Worm (Caenorhabditis elegans) whole organism, young adult: Measurements from ENCODE around the gene esyt-2.

Experiments used
- B0019.2 ChIP-seq: fragments of 200-800 bp; sonication (Bioruptor generic); conservative IDR thresholded peaks from 2 replicates; pipeline ENCODE4 v1.3.6; 2022; ENCODE audit warnings: missing genetic modification reagents, missing genetic modification characterization, missing compliant biosample characterization
- B0035.1 ChIP-seq: sonication (generic microtip); optimal IDR thresholded peaks from 2 replicates; lab custom pipeline; 2016; ENCODE audit warnings: missing genetic modification characterization, mild to moderate bottlenecking, missing compliant biosample characterization, missing genotype, missing genetic modification reagents
- B0336.3 ChIP-seq: fragments of 200-800 bp; sonication (Bioruptor generic); IDR thresholded peaks from 2 replicates; pipeline ENCODE4 v1.3.6; 2022; ENCODE audit warnings: missing genetic modification characterization, missing compliant biosample characterization
- C06A6.2 ChIP-seq: fragments of 200-800 bp; sonication (Bioruptor generic); conservative IDR thresholded peaks from 2 replicates; pipeline ENCODE4 v1.3.6; 2022; ENCODE audit warnings: missing genetic modification characterization, missing compliant biosample characterization
- F22D6.2 ChIP-seq: sonication (generic microtip); optimal IDR thresholded peaks from 2 replicates; lab custom pipeline; 2016; ENCODE audit warnings: mild to moderate bottlenecking, missing genetic modification characterization, missing compliant biosample characterization
- F33H1.4 ChIP-seq: fragments of 200-800 bp; sonication (Bioruptor generic); IDR thresholded peaks from 2 replicates; pipeline ENCODE4 v1.3.6; 2022; ENCODE audit warnings: missing genetic modification reagents, missing genetic modification characterization, missing compliant biosample characterization
- F57A8.1 ChIP-seq: fragments of 200-800 bp; sonication (Bioruptor generic); optimal IDR thresholded peaks from 2 replicates; lab custom pipeline; 2018; ENCODE audit warnings: mild to moderate bottlenecking, missing genetic modification characterization, moderate library complexity, missing compliant biosample characterization
- F57C9.4 ChIP-seq: sonication (generic microtip); optimal IDR thresholded peaks from 2 replicates; lab custom pipeline; 2017; ENCODE audit warnings: mild to moderate bottlenecking, missing genetic modification characterization, missing compliant biosample characterization
- K11D2.4 ChIP-seq: fragments of 200-800 bp; sonication (Bioruptor generic); IDR thresholded peaks from 2 replicates; pipeline ENCODE4 v1.3.6; 2022; ENCODE audit warnings: missing genetic modification reagents, missing genetic modification characterization, missing compliant biosample characterization
- K12H6.12 ChIP-seq: fragments of 200-800 bp; sonication (Bioruptor generic); optimal IDR thresholded peaks from 2 replicates; lab custom pipeline; 2018; ENCODE audit warnings: mild to moderate bottlenecking, missing genetic modification characterization, missing compliant biosample characterization
- T26A5.8 ChIP-seq: sonication (generic microtip); optimal IDR thresholded peaks from 2 replicates; lab custom pipeline; 2016; ENCODE audit warnings: missing genetic modification characterization, missing compliant biosample characterization
- Y53G8AR.9 ChIP-seq: fragments of 200-800 bp; sonication (Bioruptor generic); conservative IDR thresholded peaks from 2 replicates; pipeline ENCODE4 v1.3.6; 2022; ENCODE audit warnings: missing genetic modification reagents, missing genetic modification characterization, missing compliant biosample characterization
- Y67H2A.10 ChIP-seq: fragments of 200-800 bp; sonication (Bioruptor generic); conservative IDR thresholded peaks from 2 replicates; pipeline ENCODE4 v1.3.6; 2022; ENCODE audit warnings: missing genetic modification reagents, missing genetic modification characterization, missing compliant biosample characterization
- ama-1 ChIP-seq, 3 experiments: fragments of 150-350 bp in 1 of 3; sonication (generic microtip) in 2 of 3; optimal IDR thresholded peaks; 2 replicates each; lab custom pipeline; 2014 to 2018; ENCODE audit warnings: missing biosample characterization in 2 of 3, missing genetic modification characterization in 2 of 3, missing genetic modification reagents in 2 of 3
- aptf-3 ChIP-seq: fragments of 200-800 bp; sonication (Bioruptor generic); IDR thresholded peaks from 2 replicates; pipeline ENCODE4 v1.3.6; 2022; ENCODE audit warnings: missing genetic modification characterization, missing compliant biosample characterization
- atf-7 ChIP-seq: sonication (generic microtip); optimal IDR thresholded peaks from 2 replicates; lab custom pipeline; 2017; ENCODE audit warnings: mild to moderate bottlenecking, missing genetic modification characterization, missing compliant biosample characterization
- athp-1 ChIP-seq: sonication (generic microtip); optimal IDR thresholded peaks from 2 replicates; lab custom pipeline; 2017; ENCODE audit warnings: mild to moderate bottlenecking, missing genetic modification characterization, missing compliant biosample characterization
- attf-5 ChIP-seq: fragments of 200-800 bp; sonication (Bioruptor generic); optimal IDR thresholded peaks from 2 replicates; lab custom pipeline; 2018; ENCODE audit warnings: mild to moderate bottlenecking, missing genetic modification characterization, missing compliant biosample characterization
- bed-2 ChIP-seq: fragments of 200-800 bp; sonication (Bioruptor generic); IDR thresholded peaks from 2 replicates; pipeline ENCODE4 v1.3.6; 2022; ENCODE audit warnings: missing genetic modification reagents, missing genetic modification characterization, missing compliant biosample characterization
- cebp-1 ChIP-seq, 2 experiments: fragments of 200-800 bp in 1 of 2; sonication (Bioruptor generic) in 1 of 2; sonication (generic microtip) in 1 of 2; IDR thresholded peaks in 1 of 2; optimal IDR thresholded peaks in 1 of 2; 2 replicates each; pipeline versions ENCODE4 v1.3.6 to Lab custom; 2017 to 2022; ENCODE audit warnings: missing compliant biosample characterization in 2 of 2, missing genetic modification characterization in 2 of 2, mild to moderate bottlenecking in 1 of 2, missing genetic modification reagents in 1 of 2, moderate library complexity in 1 of 2
- die-1 ChIP-seq: sonication (generic microtip); optimal IDR thresholded peaks from 2 replicates; lab custom pipeline; 2016; ENCODE audit warnings: missing genotype, mild to moderate bottlenecking, missing genetic modification characterization, missing compliant biosample characterization
- egl-18 ChIP-seq: fragments of 200-800 bp; sonication (Bioruptor generic); IDR thresholded peaks from 2 replicates; pipeline ENCODE4 v1.3.6; 2022; ENCODE audit warnings: missing genetic modification reagents, missing genetic modification characterization, missing compliant biosample characterization
- ekl-4 ChIP-seq: fragments of 200-800 bp; sonication (Bioruptor generic); IDR thresholded peaks from 2 replicates; pipeline ENCODE4 v1.3.6; 2022; ENCODE audit warnings: missing genetic modification reagents, missing genetic modification characterization, missing compliant biosample characterization
- fkh-3 ChIP-seq: sonication (generic microtip); optimal IDR thresholded peaks from 2 replicates; lab custom pipeline; 2016; ENCODE audit warnings: mild to moderate bottlenecking, missing genetic modification characterization, missing compliant biosample characterization
- gei-17 ChIP-seq: fragments of 200-800 bp; sonication (Bioruptor generic); optimal IDR thresholded peaks from 2 replicates; lab custom pipeline; 2018; ENCODE audit warnings: mild to moderate bottlenecking, missing genetic modification characterization, missing compliant biosample characterization
- hlh-12 ChIP-seq: sonication (generic microtip); optimal IDR thresholded peaks from 2 replicates; lab custom pipeline; 2016; ENCODE audit warnings: missing genetic modification characterization, missing compliant biosample characterization
- hmg-1.2 ChIP-seq: fragments of 200-800 bp; sonication (Bioruptor generic); IDR thresholded peaks from 2 replicates; pipeline ENCODE4 v1.3.6; 2022; ENCODE audit warnings: missing genetic modification reagents, missing genetic modification characterization, missing compliant biosample characterization
- hmg-20 ChIP-seq: fragments of 200-800 bp; sonication (Bioruptor generic); IDR thresholded peaks from 2 replicates; pipeline ENCODE4 v1.3.6; 2022; ENCODE audit warnings: missing genetic modification reagents, missing genetic modification characterization, missing compliant biosample characterization
- hrde-1 ChIP-seq: sonication (generic microtip); optimal IDR thresholded peaks from 2 replicates; lab custom pipeline; 2016; ENCODE audit warnings: missing genetic modification characterization, mild to moderate bottlenecking, missing compliant biosample characterization, moderate library complexity, missing genotype, missing genetic modification reagents, borderline replicate concordance
- let-526 ChIP-seq: fragments of 200-800 bp; sonication (Bioruptor generic); IDR thresholded peaks from 2 replicates; pipeline ENCODE4 v1.3.6; 2022; ENCODE audit warnings: missing genetic modification reagents, missing genetic modification characterization, missing compliant biosample characterization
- lir-1 ChIP-seq: fragments of 200-800 bp; sonication (Bioruptor generic); conservative IDR thresholded peaks from 2 replicates; pipeline ENCODE4 v1.3.6; 2022; ENCODE audit warnings: missing genetic modification reagents, missing genetic modification characterization, missing compliant biosample characterization
- lsl-1 ChIP-seq: fragments of 200-800 bp; sonication (Bioruptor generic); optimal IDR thresholded peaks from 2 replicates; lab custom pipeline; 2018; ENCODE audit warnings: mild to moderate bottlenecking, missing genetic modification characterization, moderate library complexity, missing compliant biosample characterization
- madf-3 ChIP-seq: fragments of 200-800 bp; sonication (Bioruptor generic); IDR thresholded peaks from 2 replicates; pipeline ENCODE4 v1.3.6; 2022; ENCODE audit warnings: missing genetic modification reagents, missing genetic modification characterization, missing compliant biosample characterization
- mes-4 ChIP-seq: sonication (generic microtip); optimal IDR thresholded peaks from 2 replicates; lab custom pipeline; 2016; ENCODE audit warnings: missing genotype, missing genetic modification characterization, missing compliant biosample characterization
- nfya-2 ChIP-seq: fragments of 200-800 bp; sonication (Bioruptor generic); IDR thresholded peaks from 2 replicates; pipeline ENCODE4 v1.3.6; 2022; ENCODE audit warnings: missing genetic modification reagents, missing genetic modification characterization, missing compliant biosample characterization
- nhr-120 ChIP-seq: fragments of 200-800 bp; sonication (Bioruptor generic); IDR thresholded peaks from 2 replicates; pipeline ENCODE4 v1.3.6; 2022; ENCODE audit warnings: missing genetic modification characterization, missing compliant biosample characterization
- nhr-179 ChIP-seq: sonication (generic microtip); optimal IDR thresholded peaks from 2 replicates; lab custom pipeline; 2016; ENCODE audit warnings: mild to moderate bottlenecking, missing genetic modification characterization, missing compliant biosample characterization
- pbrm-1 ChIP-seq: fragments of 200-800 bp; sonication (Bioruptor generic); IDR thresholded peaks from 2 replicates; pipeline ENCODE4 v1.3.6; 2022; ENCODE audit warnings: missing genetic modification reagents, missing genetic modification characterization, missing compliant biosample characterization
- rec-8 ChIP-seq, 2 experiments: sonication (generic microtip); optimal IDR thresholded peaks; 2 replicates each; lab custom pipeline; 2016; ENCODE audit warnings: mild to moderate bottlenecking in 2 of 2, missing genetic modification characterization in 2 of 2, missing genetic modification reagents in 2 of 2, missing genotype in 2 of 2, missing biosample characterization in 1 of 2, missing compliant biosample characterization in 1 of 2, moderate library complexity in 1 of 2
- repo-1 ChIP-seq: sonication (generic microtip); optimal IDR thresholded peaks from 2 replicates; lab custom pipeline; 2017; ENCODE audit warnings: mild to moderate bottlenecking, missing genetic modification characterization, missing compliant biosample characterization
- sdz-38 ChIP-seq: sonication (generic microtip); optimal IDR thresholded peaks from 2 replicates; lab custom pipeline; 2016; ENCODE audit warnings: missing genotype, missing genetic modification characterization, missing compliant biosample characterization
- tbx-9 ChIP-seq: sonication (generic microtip); optimal IDR thresholded peaks from 2 replicates; lab custom pipeline; 2016; ENCODE audit warnings: borderline replicate concordance, missing genetic modification characterization, inconsistent platforms, missing compliant biosample characterization
- xnd-1 ChIP-seq: sonication (generic microtip); optimal IDR thresholded peaks from 2 replicates; lab custom pipeline; 2016; ENCODE audit warnings: missing genotype, missing genetic modification reagents, missing genetic modification characterization, missing compliant biosample characterization
- ztf-25 ChIP-seq: fragments of 200-800 bp; sonication (Bioruptor generic); IDR thresholded peaks from 2 replicates; pipeline ENCODE4 v1.3.6; 2022; ENCODE audit warnings: missing genetic modification reagents, missing genetic modification characterization, missing compliant biosample characterization
- ztf-26 ChIP-seq: sonication (generic microtip); optimal IDR thresholded peaks from 2 replicates; lab custom pipeline; 2017; ENCODE audit warnings: missing genetic modification characterization, missing compliant biosample characterization
- ztf-3 ChIP-seq: fragments of 200-800 bp; sonication (Bioruptor generic); optimal IDR thresholded peaks from 2 replicates; lab custom pipeline; 2018; ENCODE audit warnings: mild to moderate bottlenecking, missing genetic modification characterization, missing compliant biosample characterization

Gene esyt-2

DNA sequence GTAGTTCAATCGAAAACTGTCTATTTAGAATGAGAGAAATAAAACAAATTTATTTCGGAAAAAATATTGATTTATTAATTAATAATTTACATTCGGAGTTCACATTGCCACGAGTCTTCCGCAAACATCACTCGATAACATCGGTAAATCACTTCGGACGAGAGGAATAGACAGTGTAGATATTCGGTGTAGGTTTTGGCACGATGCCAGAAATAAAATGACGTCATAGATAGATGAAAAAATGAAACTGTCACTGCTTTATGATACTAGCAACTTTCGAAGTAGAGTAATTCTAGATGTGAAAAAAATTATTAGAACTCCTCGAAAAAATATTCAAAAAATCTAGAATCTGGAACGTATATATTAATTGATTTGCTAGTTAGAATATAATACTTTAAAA is 48.7 kb upstream of the esyt-2 start:
- TF ChIP-seq atf-7 (tag; lab: Kevin White, UChicago), result peak; percentile 3
- TF ChIP-seq C06A6.2 (GFP tag; lab: Robert Waterston, UW), result no peak
- peak; percentile 20; the same call in 1 of the 2 replicates for TF ChIP-seq hmg-1.2
- TF ChIP-seq lsl-1 (GFP tag; lab: Kevin White, UChicago), result no peak
- TF ChIP-seq ekl-4 (GFP tag; lab: Robert Waterston, UW), result no peak

DNA sequence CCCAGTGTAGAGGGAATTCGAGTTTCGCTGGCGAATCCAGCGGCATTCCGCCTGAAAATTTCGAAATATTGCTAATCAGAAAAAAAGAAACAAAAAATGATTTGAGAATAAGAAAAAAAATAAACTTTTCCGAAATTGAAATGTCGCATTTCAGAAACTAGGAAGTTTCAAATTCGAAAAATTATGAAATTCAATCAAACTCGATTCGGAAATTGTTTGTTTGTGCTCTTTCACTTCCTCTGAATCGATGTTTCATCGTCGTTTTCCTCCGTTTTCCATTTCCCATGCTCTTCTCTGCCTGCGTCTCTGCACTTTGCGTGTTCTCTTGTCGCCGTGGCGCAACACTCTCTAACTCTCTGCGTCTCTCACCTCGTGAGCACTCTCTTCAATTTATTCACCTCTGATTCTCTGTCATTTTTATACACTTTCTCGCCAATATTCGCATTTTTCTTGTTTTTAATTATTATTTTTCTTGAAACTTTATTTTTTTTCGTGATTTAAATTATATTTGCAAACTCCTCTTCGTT is 47.6 kb upstream of the esyt-2 start, which contains the start of gene C18F10.7:
Gene C18F10.7, minus strand, starts transcription at position 51 of the 527 bp plus-strand sequence.
- TF ChIP-seq nhr-179, result no peak
- 0 out of 2 replicates have a peak, but pooled peaks have one; percentile 16 for TF ChIP-seq C06A6.2 (GFP tag; lab: Robert Waterston, UW)
- TF ChIP-seq xnd-1 (tag; lab: Kevin White, UChicago), result peak; percentile 61
- TF ChIP-seq ztf-25, result no peak
- no peak for TF ChIP-seq T26A5.8 (tag; lab: Kevin White, UChicago)
- TF ChIP-seq aptf-3 (GFP tag; lab: Robert Waterston, UW), result no peak
- no peak for TF ChIP-seq K12H6.12
- TF ChIP-seq atf-7 (tag; lab: Kevin White, UChicago), result no peak
- TF ChIP-seq fkh-3 (tag; lab: Kevin White, UChicago), result no peak
- no peak for TF ChIP-seq repo-1 (tag; lab: Kevin White, UChicago)
- no peak for TF ChIP-seq hlh-12 (tag; lab: Kevin White, UChicago)
- TF ChIP-seq tbx-9 (tag; lab: Kevin White, UChicago), result no peak
- no peak for TF ChIP-seq nhr-120 (GFP tag; lab: Robert Waterston, UW)
- TF ChIP-seq nfya-2 (GFP tag; lab: Robert Waterston, UW), result no peak
- no peak for TF ChIP-seq egl-18 (GFP tag; lab: Robert Waterston, UW)
- TF ChIP-seq lir-1 (GFP tag; lab: Robert Waterston, UW), result no peak
- peak; percentile 54; the same call in 1 of the 2 replicates for TF ChIP-seq cebp-1 (GFP tag; IDR thresholded peaks at IDR 0.05; lab: Robert Waterston, UW)
- TF ChIP-seq cebp-1 (tag; optimal IDR thresholded peaks at IDR 0.05; lab: Kevin White, UChicago), result peak; percentile 86
- no peak for TF ChIP-seq mes-4 (tag; lab: Kevin White, UChicago)
- TF ChIP-seq athp-1, result peak; percentile 36
- TF ChIP-seq F33H1.4 (GFP tag; lab: Robert Waterston, UW), result peak; percentile 47
- TF ChIP-seq pbrm-1, result peak; percentile 60; the same call in 1 of the 2 replicates
- TF ChIP-seq die-1 (tag; lab: Kevin White, UChicago), result no peak
- no peak for TF ChIP-seq let-526 (GFP tag; lab: Robert Waterston, UW)
- no peak for TF ChIP-seq F57C9.4 (tag; lab: Kevin White, UChicago)
- TF ChIP-seq rec-8 (tag; optimal IDR thresholded peaks at IDR 0.05; lab: Kevin White, UChicago), result no peak
- no peak for TF ChIP-seq gei-17 (GFP tag; lab: Kevin White, UChicago)
- no peak for TF ChIP-seq hmg-20 (GFP tag; lab: Robert Waterston, UW)
- no peak for TF ChIP-seq F57A8.1
- TF ChIP-seq bed-2 (GFP tag; lab: Robert Waterston, UW), result no peak
- no peak for TF ChIP-seq ama-1 (optimal IDR thresholded peaks at IDR 0.05; lab: Kevin White, UChicago)
- TF ChIP-seq ama-1 (GFP tag; optimal IDR thresholded peaks at IDR 0.05; lab: Kevin White, UChicago), result no peak
- TF ChIP-seq Y53G8AR.9 (GFP tag; lab: Robert Waterston, UW), result peak; percentile 42; the same call in 1 of the 2 replicates
- peak; percentile 58 for TF ChIP-seq B0336.3
- no peak for TF ChIP-seq ztf-3
- TF ChIP-seq Y67H2A.10 (GFP tag; lab: Robert Waterston, UW), result no peak
- no peak for TF ChIP-seq B0035.1
- TF ChIP-seq hrde-1, result no peak
- TF ChIP-seq sdz-38 (tag; lab: Kevin White, UChicago), result no peak
- no peak for TF ChIP-seq attf-5
- TF ChIP-seq B0019.2 (GFP tag; lab: Robert Waterston, UW), result no peak
- no peak for TF ChIP-seq madf-3
- no peak for TF ChIP-seq ztf-26 (tag; lab: Kevin White, UChicago)
- TF ChIP-seq K11D2.4 (GFP tag; lab: Robert Waterston, UW), result no peak
- no peak for TF ChIP-seq F22D6.2 (tag; lab: Kevin White, UChicago)
